Fruit fly (Drosophila melanogaster) whole organism, embryonic: Measurements from ENCODE around the gene Cdc42.

Source experiments
- Atf3 ChIP-seq: fragments of 200-800 bp; sonication (Bioruptor generic); optimal IDR thresholded peaks from 3 replicates; lab custom pipeline; 2016; ENCODE audit warnings: missing biosample characterization, missing genetic modification characterization
- Awh ChIP-seq: fragments of 200-800 bp; sonication (Bioruptor generic); IDR thresholded peaks from 2 replicates; pipeline ENCODE4, ENCODE4 v1.3.6; 2022; ENCODE audit warnings: missing biosample characterization, missing genetic modification characterization
- CG10366 ChIP-seq: fragments of 200-800 bp; sonication (Bioruptor generic); IDR thresholded peaks from 2 replicates; pipeline ENCODE4 v1.3.6; 2022; ENCODE audit warnings: missing biosample characterization, missing genetic modification characterization
- CG10462 ChIP-seq: fragments of 200-800 bp; sonication (Bioruptor generic); optimal IDR thresholded peaks from 2 replicates; lab custom pipeline; 2016; ENCODE audit warnings: missing biosample characterization, missing genetic modification characterization
- CG11247 ChIP-seq: fragments of 200-800 bp; sonication (Bioruptor generic); IDR thresholded peaks from 2 replicates; pipeline ENCODE4 v1.3.6; 2022; ENCODE audit warnings: missing biosample characterization, missing genetic modification characterization
- CG11456 ChIP-seq: fragments of 200-800 bp; sonication (Bioruptor generic); IDR thresholded peaks from 3 replicates; pipeline ENCODE4 v1.3.6; 2022; ENCODE audit warnings: missing biosample characterization, missing genetic modification characterization
- CG13424 ChIP-seq: fragments of 200-800 bp; sonication (Bioruptor generic); optimal IDR thresholded peaks from 2 replicates; lab custom pipeline; 2019; ENCODE audit warnings: missing biosample characterization, mild to moderate bottlenecking, missing genetic modification characterization, moderate library complexity
- CG13624 ChIP-seq: fragments of 200-800 bp; sonication (Bioruptor generic); optimal IDR thresholded peaks from 2 replicates; lab custom pipeline; 2016; ENCODE audit warnings: missing biosample characterization, missing genetic modification characterization
- CG15073 ChIP-seq: fragments of 200-800 bp; sonication (Bioruptor generic); optimal IDR thresholded peaks from 2 replicates; lab custom pipeline; 2016; ENCODE audit warnings: missing biosample characterization, missing genetic modification characterization
- CG15269 ChIP-seq: fragments of 200-800 bp; sonication (Bioruptor generic); optimal IDR thresholded peaks from 2 replicates; lab custom pipeline; 2018; ENCODE audit warnings: missing biosample characterization, mild to moderate bottlenecking, missing genetic modification characterization, moderate library complexity
- CG16815 ChIP-seq: fragments of 200-800 bp; sonication (Bioruptor generic); optimal IDR thresholded peaks from 3 replicates; lab custom pipeline; 2017; ENCODE audit warnings: missing biosample characterization, mild to moderate bottlenecking, missing genetic modification characterization
- CG17359 ChIP-seq: fragments of 200-800 bp; sonication (Bioruptor generic); optimal IDR thresholded peaks from 3 replicates; lab custom pipeline; 2018; ENCODE audit warnings: missing biosample characterization, mild to moderate bottlenecking, missing genetic modification characterization, moderate library complexity
- CG17385 ChIP-seq: fragments of 200-800 bp; sonication (Bioruptor generic); optimal IDR thresholded peaks from 3 replicates; lab custom pipeline; 2018; ENCODE audit warnings: missing biosample characterization, mild to moderate bottlenecking, missing genetic modification characterization
- CG2116 ChIP-seq: fragments of 200-800 bp; sonication (Bioruptor generic); optimal IDR thresholded peaks from 3 replicates; lab custom pipeline; 2018; ENCODE audit warnings: missing biosample characterization, mild to moderate bottlenecking, missing genetic modification characterization
- CG2120 ChIP-seq: fragments of 200-800 bp; sonication (Bioruptor generic); optimal IDR thresholded peaks from 3 replicates; lab custom pipeline; 2016; ENCODE audit warnings: missing biosample characterization, missing genetic modification characterization
- CG3065 ChIP-seq: fragments of 200-800 bp; sonication (Bioruptor generic); optimal IDR thresholded peaks from 2 replicates; lab custom pipeline; 2016; ENCODE audit warnings: missing biosample characterization, missing genetic modification characterization
- CG32772 ChIP-seq: fragments of 200-800 bp; sonication (Bioruptor generic); IDR thresholded peaks from 2 replicates; pipeline ENCODE4 v1.3.6; 2022; ENCODE audit warnings: missing biosample characterization, missing genetic modification characterization
- CG3281 ChIP-seq: fragments of 200-800 bp; sonication (Bioruptor generic); optimal IDR thresholded peaks from 3 replicates; lab custom pipeline; 2017; ENCODE audit warnings: missing biosample characterization, mild to moderate bottlenecking, missing genetic modification characterization
- CG4404 ChIP-seq: fragments of 200-800 bp; sonication (Bioruptor generic); IDR thresholded peaks from 2 replicates; pipeline ENCODE4 v1.3.6; 2022; ENCODE audit warnings: missing biosample characterization, missing genetic modification characterization
- CG5180 ChIP-seq: fragments of 200-800 bp; sonication (Bioruptor generic); optimal IDR thresholded peaks from 3 replicates; lab custom pipeline; 2017; ENCODE audit warnings: missing biosample characterization, missing genetic modification characterization, mild to moderate bottlenecking, moderate library complexity, missing genetic modification reagents
- CG7556 ChIP-seq: fragments of 200-800 bp; sonication (Bioruptor generic); optimal IDR thresholded peaks from 2 replicates; lab custom pipeline; 2017; ENCODE audit warnings: missing biosample characterization, mild to moderate bottlenecking, missing genetic modification characterization
- CG9876 ChIP-seq: fragments of 200-800 bp; sonication (Bioruptor generic); optimal IDR thresholded peaks from 2 replicates; lab custom pipeline; 2016; ENCODE audit warnings: missing biosample characterization, missing genetic modification characterization
- CHES-1-like ChIP-seq: fragments of 200-800 bp; sonication (Bioruptor generic); optimal IDR thresholded peaks from 2 replicates; lab custom pipeline; 2016; ENCODE audit warnings: missing biosample characterization, missing genetic modification characterization
- D19B ChIP-seq: fragments of 200-800 bp; sonication (Bioruptor generic); optimal IDR thresholded peaks from 2 replicates; lab custom pipeline; 2017; ENCODE audit warnings: missing biosample characterization, mild to moderate bottlenecking, missing genetic modification characterization
- Dek ChIP-seq: fragments of 200-800 bp; sonication (Bioruptor generic); optimal IDR thresholded peaks from 3 replicates; lab custom pipeline; 2019; ENCODE audit warnings: missing biosample characterization, mild to moderate bottlenecking, missing genetic modification characterization, moderate library complexity
- H15 ChIP-seq: fragments of 200-800 bp; sonication (Bioruptor generic); IDR thresholded peaks from 3 replicates; pipeline ENCODE4 v1.3.6; 2022; ENCODE audit warnings: missing biosample characterization, missing genetic modification characterization
- Hr3 ChIP-seq: fragments of 200-800 bp; sonication (Bioruptor generic); optimal IDR thresholded peaks from 3 replicates; lab custom pipeline; 2016; ENCODE audit warnings: missing biosample characterization, missing genetic modification characterization
- Kr ChIP-seq: fragments of 200-800 bp; sonication (Bioruptor generic); optimal IDR thresholded peaks from 2 replicates; lab custom pipeline; 2017; ENCODE audit warnings: missing biosample characterization, mild to moderate bottlenecking, missing genetic modification characterization
- Meics ChIP-seq: fragments of 200-800 bp; sonication (Bioruptor generic); optimal IDR thresholded peaks from 2 replicates; lab custom pipeline; 2017; ENCODE audit warnings: missing biosample characterization, mild to moderate bottlenecking, missing genetic modification characterization
- Optix ChIP-seq: fragments of 200-800 bp; sonication (Bioruptor generic); IDR thresholded peaks from 3 replicates; pipeline ENCODE4 v1.3.6; 2022; ENCODE audit warnings: missing biosample characterization, missing genetic modification characterization
- Stat92E ChIP-seq, 3 experiments: fragments of >200 bp in 2 of 3; fragments of 200-800 bp in 1 of 3; sonication (Bioruptor generic) in 1 of 3; optimal IDR thresholded peaks; 2 replicates each; lab custom pipeline; 2017 to 2019; ENCODE audit warnings: missing biosample characterization in 3 of 3, missing genetic modification characterization in 3 of 3, mild to moderate bottlenecking in 1 of 3, moderate library complexity in 1 of 3
- Taf1 ChIP-seq: fragments of 200-800 bp; sonication (Bioruptor generic); IDR thresholded peaks from 2 replicates; pipeline ENCODE4 v1.3.6; 2022; ENCODE audit warnings: missing biosample characterization, missing genetic modification characterization
- aop ChIP-seq: fragments of 200-800 bp; sonication (Bioruptor generic); IDR thresholded peaks from 2 replicates; pipeline ENCODE4 v1.3.6; 2022; ENCODE audit warnings: missing biosample characterization, missing genetic modification characterization
- bsh ChIP-seq, 2 experiments: fragments of 200-800 bp; sonication (Bioruptor generic); optimal IDR thresholded peaks; 2 replicates each; lab custom pipeline; 2017 to 2018; ENCODE audit warnings: mild to moderate bottlenecking in 2 of 2, missing biosample characterization in 2 of 2, missing genetic modification characterization in 2 of 2, moderate library complexity in 1 of 2
- cas ChIP-seq: fragments of 200-800 bp; sonication (Bioruptor generic); IDR thresholded peaks from 2 replicates; pipeline ENCODE4 v1.3.6; 2022; ENCODE audit warnings: missing biosample characterization, missing genetic modification characterization
- croc ChIP-seq: fragments of 200-800 bp; sonication (Bioruptor generic); conservative IDR thresholded peaks from 3 replicates; pipeline ENCODE4 v1.3.6; 2022; ENCODE audit warnings: missing biosample characterization, missing genetic modification characterization
- disco-r ChIP-seq: fragments of 200-800 bp; sonication (Bioruptor generic); optimal IDR thresholded peaks from 2 replicates; lab custom pipeline; 2016; ENCODE audit warnings: missing biosample characterization, missing genetic modification characterization
- emc ChIP-seq: fragments of 200-800 bp; sonication (Bioruptor generic); optimal IDR thresholded peaks from 2 replicates; lab custom pipeline; 2016; ENCODE audit warnings: missing biosample characterization, missing genetic modification characterization
- fd3F ChIP-seq: fragments of 200-800 bp; sonication (Bioruptor generic); optimal IDR thresholded peaks from 2 replicates; lab custom pipeline; 2018; ENCODE audit warnings: missing biosample characterization, mild to moderate bottlenecking, missing genetic modification characterization, moderate library complexity
- fd64A ChIP-seq: fragments of 200-800 bp; sonication (Bioruptor generic); optimal IDR thresholded peaks from 3 replicates; lab custom pipeline; 2018; ENCODE audit warnings: missing biosample characterization, mild to moderate bottlenecking, missing genetic modification characterization
- ham ChIP-seq: fragments of 200-800 bp; sonication (Bioruptor generic); IDR thresholded peaks from 2 replicates; pipeline ENCODE4 v1.3.6; 2022; ENCODE audit warnings: missing biosample characterization, missing genetic modification characterization
- kay ChIP-seq: fragments of 200-800 bp; sonication (Bioruptor generic); optimal IDR thresholded peaks from 2 replicates; lab custom pipeline; 2016; ENCODE audit warnings: missing biosample characterization, missing genetic modification characterization
- lola ChIP-seq, 3 experiments: fragments of >200 bp in 2 of 3; fragments of 200-800 bp in 1 of 3; sonication (Bioruptor generic) in 1 of 3; optimal IDR thresholded peaks; 2 replicates each; lab custom pipeline; 2017 to 2019; ENCODE audit warnings: missing biosample characterization in 3 of 3, missing genetic modification characterization in 3 of 3, mild to moderate bottlenecking in 1 of 3, moderate library complexity in 1 of 3
- nerfin-2 ChIP-seq: fragments of 200-800 bp; sonication (Bioruptor generic); IDR thresholded peaks from 2 replicates; pipeline ENCODE4 v1.3.6; 2022; ENCODE audit warnings: missing biosample characterization, missing genetic modification characterization; ENCODE audit not compliant: partially characterized antibody
- pros ChIP-seq: fragments of 200-800 bp; sonication (Bioruptor generic); optimal IDR thresholded peaks from 3 replicates; lab custom pipeline; 2019; ENCODE audit warnings: missing biosample characterization, mild to moderate bottlenecking, missing genetic modification characterization, moderate library complexity
- sd ChIP-seq: fragments of 200-800 bp; sonication (Bioruptor generic); optimal IDR thresholded peaks from 3 replicates; lab custom pipeline; 2018; ENCODE audit warnings: missing biosample characterization, mild to moderate bottlenecking, missing genetic modification characterization, moderate library complexity
- sr ChIP-seq: fragments of 200-800 bp; sonication (Bioruptor generic); IDR thresholded peaks from 3 replicates; pipeline ENCODE4 v1.3.6; 2022; ENCODE audit warnings: missing biosample characterization, missing genetic modification characterization
- tio ChIP-seq: fragments of 200-800 bp; sonication (Bioruptor generic); optimal IDR thresholded peaks from 2 replicates; lab custom pipeline; 2017; ENCODE audit warnings: missing biosample characterization, missing genetic modification characterization, inconsistent platforms
- vfl ChIP-seq: fragments of 200-800 bp; sonication (Bioruptor generic); optimal IDR thresholded peaks from 2 replicates; lab custom pipeline; 2016; ENCODE audit warnings: missing biosample characterization, missing genetic modification characterization
- yki ChIP-seq: fragments of >200 bp; optimal IDR thresholded peaks from 3 replicates; lab custom pipeline; 2018

Gene Cdc42

dm6 chrX:19744003-19744488, 47.2 kb downstream of the Cdc42 start, which contains the start of the genes CG18809, COX6B, CG33932 and Rpp20 (continued):
- TF ChIP-seq D19B (GFP tag; lab: Kevin White, UChicago): no peak
- 0 out of 2 replicates have a peak, but pooled peaks have one; percentile 55 for TF ChIP-seq cas (GFP tag; lab: Robert Waterston, UW)
- TF ChIP-seq CHES-1-like (GFP tag; lab: Kevin White, UChicago): peak; percentile 88
- TF ChIP-seq CG3281 (GFP tag; lab: Kevin White, UChicago): peak; percentile 60
- peak; percentile 51 for TF ChIP-seq CG10366 (GFP tag; lab: Robert Waterston, UW)
- peak; percentile 73 for TF ChIP-seq sd (tag; lab: Kevin White, UChicago)
- TF ChIP-seq CG13624 (GFP tag; lab: Kevin White, UChicago): peak; percentile 83
- peak; percentile 12 for TF ChIP-seq kay (GFP tag; lab: Kevin White, UChicago)
- TF ChIP-seq nerfin-2 (GFP tag; lab: Robert Waterston, UW): peak; percentile 90
- TF ChIP-seq fd64A (GFP tag; lab: Kevin White, UChicago): peak; percentile 16
- TF ChIP-seq Taf1 (GFP tag; lab: Robert Waterston, UW): peak; percentile 31; the same call in 1 of the 2 replicates
- TF ChIP-seq Awh (GFP tag; lab: Robert Waterston, UW): peak; percentile 35; the same call in 1 of the 2 replicates
- peak; percentile 56 for TF ChIP-seq Atf3
- TF ChIP-seq CG5180: no peak
- no peak for TF ChIP-seq ham (GFP tag; lab: Robert Waterston, UW)
- no peak for TF ChIP-seq CG3065 (GFP tag; lab: Kevin White, UChicago)
- peak in 1 of 3 experiments; percentile 54 for TF ChIP-seq Stat92E (GFP tag; optimal IDR thresholded peaks at IDR 0.05; lab: Kevin White, UChicago)
- TF ChIP-seq H15 (GFP tag; lab: Robert Waterston, UW): peak; percentile 37; the same call in 1 of the 3 replicates
- TF ChIP-seq CG17359 (tag; lab: Kevin White, UChicago): no peak
- TF ChIP-seq lola (GFP tag; optimal IDR thresholded peaks at IDR 0.05; lab: Kevin White, UChicago): no peak
- TF ChIP-seq tio (GFP tag; lab: Kevin White, UChicago): no peak
- peak; percentile 56 for TF ChIP-seq disco-r
- TF ChIP-seq croc: peak; percentile 25; the same call in 1 of the 3 replicates
- TF ChIP-seq CG10462: peak; percentile 9
- TF ChIP-seq fd3F (GFP tag; lab: Kevin White, UChicago): no peak
- peak in 1 of 2 experiments; percentile 23 for TF ChIP-seq bsh (GFP tag; optimal IDR thresholded peaks at IDR 0.05; lab: Kevin White, UChicago)
- TF ChIP-seq emc (GFP tag; lab: Kevin White, UChicago): peak; percentile 61
- TF ChIP-seq CG7556 (GFP tag; lab: Kevin White, UChicago): peak; percentile 3
- TF ChIP-seq CG4404 (GFP tag; lab: Robert Waterston, UW): peak; percentile 18; the same call in 1 of the 2 replicates
- TF ChIP-seq Meics (GFP tag; lab: Kevin White, UChicago): peak; percentile 71
- peak; percentile 30 for TF ChIP-seq CG13424
- peak; percentile 82 for TF ChIP-seq CG2120 (GFP tag; lab: Kevin White, UChicago)
- TF ChIP-seq sr: no peak
- TF ChIP-seq CG11456: peak; percentile 75; the same call in 1 of the 3 replicates
- peak; percentile 50; the same call in 1 of the 2 replicates for TF ChIP-seq aop (GFP tag; lab: Robert Waterston, UW)
- peak; percentile 25 for TF ChIP-seq CG16815 (GFP tag; lab: Kevin White, UChicago)
- peak; percentile 67 for TF ChIP-seq CG11247
- peak; percentile 66 for TF ChIP-seq CG2116 (GFP tag; lab: Kevin White, UChicago)
- peak; percentile 75 for TF ChIP-seq CG9876 (GFP tag; lab: Kevin White, UChicago)
- peak; percentile 21 for TF ChIP-seq Hr3 (GFP tag; lab: Kevin White, UChicago)
- no peak for TF ChIP-seq CG15073
- TF ChIP-seq Dek (tag; lab: Kevin White, UChicago): peak; percentile 34
- TF ChIP-seq yki: no peak
- TF ChIP-seq CG17385: peak; percentile 42
- no peak for TF ChIP-seq Kr (GFP tag; lab: Kevin White, UChicago)
- TF ChIP-seq CG32772 (GFP tag; lab: Robert Waterston, UW): peak; percentile 38; the same call in 1 of the 2 replicates
- TF ChIP-seq CG15269 (tag; lab: Kevin White, UChicago): peak; percentile 25
- 0 out of 3 replicates have a peak, but pooled peaks have one; percentile 48 for TF ChIP-seq Optix (GFP tag; lab: Robert Waterston, UW)
- TF ChIP-seq pros (GFP tag; lab: Kevin White, UChicago): no peak
- TF ChIP-seq vfl (GFP tag; lab: Kevin White, UChicago): peak; percentile 85
